Fruit fly (Drosophila melanogaster) whole organism, adult: ENCODE measurements around the gene Adgf-A2.

Experiments used
- CG12768 ChIP-seq: fragments of 200-800 bp; sonication (Bioruptor generic); optimal IDR thresholded peaks from 2 replicates; lab custom pipeline; 2017; ENCODE audit warnings: missing biosample characterization, missing genetic modification characterization, mild to moderate bottlenecking, moderate library complexity, missing genetic modification reagents
- CG33017 ChIP-seq: fragments of 200-800 bp; sonication (Bioruptor generic); optimal IDR thresholded peaks from 2 replicates; lab custom pipeline; 2018; ENCODE audit warnings: missing biosample characterization, mild to moderate bottlenecking, missing genetic modification characterization, moderate library complexity
- CG7045 ChIP-seq: fragments of 200-800 bp; sonication (Bioruptor generic); optimal IDR thresholded peaks from 2 replicates; lab custom pipeline; 2017; ENCODE audit warnings: missing biosample characterization, mild to moderate bottlenecking, missing genetic modification characterization
- Hr96 ChIP-seq: fragments of 200-800 bp; sonication (Bioruptor generic); optimal IDR thresholded peaks from 2 replicates; lab custom pipeline; 2016; ENCODE audit warnings: missing biosample characterization, missing genetic modification characterization
- Mnt ChIP-seq: fragments of 200-800 bp; sonication (Bioruptor generic); optimal IDR thresholded peaks from 2 replicates; lab custom pipeline; 2016; ENCODE audit warnings: missing biosample characterization, mild to moderate bottlenecking, missing genetic modification characterization
- kay ChIP-seq: fragments of 200-800 bp; sonication (Bioruptor generic); peaks from one replicate; lab custom pipeline; 2016; ENCODE audit warnings: missing biosample characterization, missing genetic modification characterization, borderline replicate concordance
- ovo ChIP-seq: fragments of 200-800 bp; sonication (Bioruptor generic); optimal IDR thresholded peaks from 2 replicates; lab custom pipeline; 2016; ENCODE audit warnings: missing biosample characterization, missing genetic modification characterization
- toe ChIP-seq: fragments of 200-800 bp; sonication (Bioruptor generic); optimal IDR thresholded peaks from 2 replicates; lab custom pipeline; 2016; ENCODE audit warnings: missing biosample characterization, missing genetic modification characterization

DNA sequence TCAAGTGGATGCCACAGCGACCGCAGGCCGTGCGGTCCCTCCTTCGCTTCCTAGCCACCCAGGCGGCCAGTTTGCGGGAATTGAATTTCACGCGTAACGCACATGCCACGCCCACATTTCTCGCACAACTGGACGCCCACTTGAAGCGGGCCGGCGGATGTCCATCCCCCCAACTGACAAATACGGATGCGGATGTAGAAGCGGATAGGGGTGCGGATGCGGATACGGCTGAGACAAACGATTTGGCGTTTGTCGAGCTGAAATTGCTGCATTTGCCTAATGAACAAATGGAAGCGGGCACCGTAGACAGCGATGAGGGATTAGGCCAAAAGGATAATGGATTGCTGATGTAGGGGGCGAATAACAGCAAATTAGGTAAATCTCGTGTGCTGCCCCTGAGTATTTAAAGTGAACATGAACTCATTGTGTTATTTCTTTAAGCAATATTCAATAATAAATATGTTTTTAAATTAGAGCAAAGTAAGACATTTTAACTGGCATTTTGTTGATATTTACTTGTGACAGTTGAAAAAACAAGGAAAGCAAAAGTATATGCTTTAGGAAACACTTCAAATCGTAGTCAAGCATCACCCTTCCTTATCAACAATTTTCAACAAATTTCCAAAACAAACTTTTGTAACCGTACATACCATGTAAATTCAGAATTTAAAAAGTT is 4.7 kb downstream of the Adgf-A2 start, which contains the start of gene CG32181:
- TF ChIP-seq CG7045 (GFP tag; lab: Kevin White, UChicago) (no peak), CG12768 (GFP tag; lab: Kevin White, UChicago) (no peak), Mnt (no peak), toe (GFP tag; lab: Kevin White, UChicago) (no peak), ovo (GFP tag; lab: Kevin White, UChicago) (no peak), CG33017 (tag; lab: Kevin White, UChicago) (no peak), Hr96 (GFP tag; lab: Kevin White, UChicago) (no peak), kay (GFP tag; lab: Kevin White, UChicago) (no peak)
